Worm (Caenorhabditis elegans) whole organism, L1 larva: ENCODE results near the gene Y54G2A.72.

Experiments
- C04F5.9 ChIP-seq: sonication (generic microtip); optimal IDR thresholded peaks from 2 replicates; lab custom pipeline; 2016; ENCODE audit warnings: missing genetic modification characterization, missing compliant biosample characterization
- C16A3.4 ChIP-seq: fragments of 150-350 bp; optimal IDR thresholded peaks from 2 replicates; lab custom pipeline; 2014; ENCODE audit warnings: missing biosample characterization, missing genetic modification characterization
- C34B4.2 ChIP-seq: sonication (generic microtip); optimal IDR thresholded peaks from 2 replicates; lab custom pipeline; 2017; ENCODE audit warnings: mild to moderate bottlenecking, missing genetic modification characterization, missing compliant biosample characterization
- Y116A8C.19 ChIP-seq: sonication (generic microtip); optimal IDR thresholded peaks from 2 replicates; lab custom pipeline; 2016; ENCODE audit warnings: missing compliant biosample characterization, missing genetic modification characterization, borderline replicate concordance
- aha-1 ChIP-seq: fragments of 150-350 bp; optimal IDR thresholded peaks from 2 replicates; lab custom pipeline; 2014; ENCODE audit warnings: missing biosample characterization, missing genetic modification characterization
- aly-2 ChIP-seq: fragments of 150-350 bp; optimal IDR thresholded peaks from 2 replicates; lab custom pipeline; 2014; ENCODE audit warnings: missing biosample characterization, missing genetic modification characterization
- ama-1 ChIP-seq: fragments of 150-350 bp; optimal IDR thresholded peaks from 2 replicates; lab custom pipeline; 2014
- blmp-1 ChIP-seq: fragments of 150-350 bp; optimal IDR thresholded peaks from 2 replicates; lab custom pipeline; 2014; ENCODE audit warnings: missing biosample characterization, missing genetic modification characterization
- ceh-63 ChIP-seq: fragments of 200-800 bp; sonication (Bioruptor generic); optimal IDR thresholded peaks from 2 replicates; lab custom pipeline; 2018; ENCODE audit warnings: mild to moderate bottlenecking, missing genetic modification characterization, missing compliant biosample characterization
- ceh-8 ChIP-seq: fragments of 200-800 bp; sonication (Bioruptor generic); optimal IDR thresholded peaks from 2 replicates; lab custom pipeline; 2018; ENCODE audit warnings: mild to moderate bottlenecking, missing genetic modification characterization, moderate library complexity, missing compliant biosample characterization
- ceh-88 ChIP-seq: fragments of 200-800 bp; sonication (Bioruptor generic); IDR thresholded peaks from 2 replicates; pipeline ENCODE4 v1.3.6; 2022; ENCODE audit warnings: missing genetic modification characterization, missing compliant biosample characterization
- dpl-1 ChIP-seq, 3 experiments: fragments of 150-350 bp in 2 of 3; sonication (generic microtip) in 1 of 3; optimal IDR thresholded peaks; 2 replicates each; lab custom pipeline; 2014 to 2017; ENCODE audit warnings: missing biosample characterization in 3 of 3, missing genetic modification characterization in 3 of 3, missing genetic modification reagents in 3 of 3
- efl-1 ChIP-seq, 4 experiments: fragments of 150-350 bp; optimal IDR thresholded peaks in 3 of 4; peaks in 1 of 4; 1 replicate in 1 of 4; 2 replicates in 3 of 4; lab custom pipeline; 2014; ENCODE audit warnings: missing biosample characterization in 2 of 4, missing genetic modification characterization in 2 of 4, missing genetic modification reagents in 2 of 4
- efl-3 ChIP-seq: fragments of 200-800 bp; sonication (Bioruptor generic); optimal IDR thresholded peaks from 2 replicates; lab custom pipeline; 2018; ENCODE audit warnings: mild to moderate bottlenecking, missing genetic modification characterization, missing compliant biosample characterization
- egl-13 ChIP-seq: sonication (generic microtip); optimal IDR thresholded peaks from 2 replicates; lab custom pipeline; 2016; ENCODE audit warnings: missing genotype, missing genetic modification reagents, missing genetic modification characterization, missing compliant biosample characterization
- elt-2 ChIP-seq: sonication (generic microtip); optimal IDR thresholded peaks from 2 replicates; lab custom pipeline; 2016; ENCODE audit warnings: missing genetic modification characterization, mild to moderate bottlenecking, inconsistent platforms, missing compliant biosample characterization, missing genetic modification reagents
- ets-5 ChIP-seq: fragments of 200-800 bp; sonication (Bioruptor generic); IDR thresholded peaks from 2 replicates; pipeline ENCODE4 v1.3.6; 2022; ENCODE audit warnings: missing genetic modification characterization, missing compliant biosample characterization
- fkh-10 ChIP-seq: sonication (generic microtip); optimal IDR thresholded peaks from 2 replicates; lab custom pipeline; 2017; ENCODE audit warnings: missing biosample characterization, missing genetic modification reagents, missing genetic modification characterization
- grh-1 ChIP-seq: fragments of 200-800 bp; sonication (Bioruptor generic); IDR thresholded peaks from 2 replicates; pipeline ENCODE4 v1.3.6; 2022; ENCODE audit warnings: missing genetic modification reagents, missing genetic modification characterization, missing compliant biosample characterization
- hpl-2 ChIP-seq: fragments of 150-350 bp; optimal IDR thresholded peaks from 2 replicates; lab custom pipeline; 2014; ENCODE audit warnings: missing biosample characterization, missing genetic modification reagents, missing genetic modification characterization
- irx-1 ChIP-seq: sonication (generic microtip); optimal IDR thresholded peaks from 2 replicates; lab custom pipeline; 2016; ENCODE audit warnings: missing genetic modification characterization, missing compliant biosample characterization
- lin-13 ChIP-seq: fragments of 150-350 bp; optimal IDR thresholded peaks from 2 replicates; lab custom pipeline; 2014; ENCODE audit warnings: missing biosample characterization, missing genetic modification reagents, missing genetic modification characterization
- lin-14 ChIP-seq: fragments of 200-800 bp; sonication (Bioruptor generic); optimal IDR thresholded peaks from 2 replicates; lab custom pipeline; 2018; ENCODE audit warnings: mild to moderate bottlenecking, missing genetic modification characterization, moderate library complexity, missing compliant biosample characterization
- lin-35 ChIP-seq, 2 experiments: fragments of 150-350 bp; optimal IDR thresholded peaks; 2 replicates each; lab custom pipeline; 2014; ENCODE audit warnings: missing biosample characterization in 2 of 2, missing genetic modification characterization in 2 of 2, missing genetic modification reagents in 2 of 2
- lsy-2 ChIP-seq, 2 experiments: fragments of 150-350 bp; optimal IDR thresholded peaks; 2 replicates each; lab custom pipeline; 2014; ENCODE audit warnings: missing biosample characterization in 2 of 2, missing genetic modification characterization in 2 of 2
- mab-9 ChIP-seq: fragments of 200-800 bp; sonication (Bioruptor generic); IDR thresholded peaks from 2 replicates; pipeline ENCODE4 v1.3.6; 2022; ENCODE audit warnings: missing genetic modification reagents, missing genetic modification characterization, missing compliant biosample characterization
- mep-1 ChIP-seq: fragments of 150-350 bp; optimal IDR thresholded peaks from 2 replicates; lab custom pipeline; 2014; ENCODE audit warnings: missing biosample characterization, missing genetic modification characterization
- nhr-19 ChIP-seq: fragments of 200-800 bp; sonication (Bioruptor generic); conservative IDR thresholded peaks from 2 replicates; pipeline ENCODE4 v1.3.6; 2022; ENCODE audit warnings: missing genetic modification characterization, missing compliant biosample characterization
- nhr-20 ChIP-seq: sonication (generic microtip); optimal IDR thresholded peaks from 2 replicates; lab custom pipeline; 2016; ENCODE audit warnings: mild to moderate bottlenecking, missing genetic modification characterization, missing compliant biosample characterization
- nhr-47 ChIP-seq: sonication (generic microtip); optimal IDR thresholded peaks from 2 replicates; lab custom pipeline; 2016; ENCODE audit warnings: mild to moderate bottlenecking, missing genetic modification characterization, moderate library complexity, missing compliant biosample characterization
- nhr-71 ChIP-seq: sonication (generic microtip); optimal IDR thresholded peaks from 2 replicates; lab custom pipeline; 2016; ENCODE audit warnings: mild to moderate bottlenecking, missing genetic modification characterization, moderate library complexity, missing compliant biosample characterization
- nhr-76 ChIP-seq: sonication (generic microtip); optimal IDR thresholded peaks from 2 replicates; lab custom pipeline; 2017; ENCODE audit warnings: missing biosample characterization, missing genetic modification characterization
- nhr-77 ChIP-seq: fragments of 150-350 bp; optimal IDR thresholded peaks from 2 replicates; lab custom pipeline; 2014; ENCODE audit warnings: missing biosample characterization, missing genetic modification characterization
- nhr-85 ChIP-seq: sonication (generic microtip); peaks from one replicate; lab custom pipeline; 2016; ENCODE audit warnings: missing genetic modification characterization, inconsistent platforms, missing compliant biosample characterization
- nhr-90 ChIP-seq: sonication (generic microtip); optimal IDR thresholded peaks from 2 replicates; lab custom pipeline; 2016; ENCODE audit warnings: mild to moderate bottlenecking, missing genetic modification characterization, missing compliant biosample characterization; ENCODE audit not compliant: poor library complexity
- pax-3 ChIP-seq: fragments of 200-800 bp; sonication (Bioruptor generic); optimal IDR thresholded peaks from 2 replicates; lab custom pipeline; 2018; ENCODE audit warnings: mild to moderate bottlenecking, missing genetic modification characterization, moderate library complexity, missing compliant biosample characterization
- skn-1 ChIP-seq: fragments of 150-350 bp; optimal IDR thresholded peaks from 2 replicates; lab custom pipeline; 2014; ENCODE audit warnings: missing biosample characterization, missing genetic modification characterization
- snu-23 ChIP-seq: sonication (generic microtip); optimal IDR thresholded peaks from 2 replicates; lab custom pipeline; 2016; ENCODE audit warnings: missing genetic modification characterization, missing compliant biosample characterization
- swsn-7 ChIP-seq: sonication (generic microtip); optimal IDR thresholded peaks from 2 replicates; lab custom pipeline; 2016; ENCODE audit warnings: missing genetic modification characterization, missing compliant biosample characterization
- unc-98 ChIP-seq: fragments of 200-800 bp; sonication (Bioruptor generic); IDR thresholded peaks from 2 replicates; pipeline ENCODE4 v1.3.6; 2022; ENCODE audit warnings: missing genetic modification characterization, missing compliant biosample characterization
- vab-15 ChIP-seq: sonication (generic microtip); optimal IDR thresholded peaks from 2 replicates; lab custom pipeline; 2017; ENCODE audit warnings: missing genotype, mild to moderate bottlenecking, missing genetic modification characterization, missing compliant biosample characterization
- xbp-1 ChIP-seq: sonication (generic microtip); optimal IDR thresholded peaks from 2 replicates; lab custom pipeline; 2016; ENCODE audit warnings: missing genetic modification characterization, missing compliant biosample characterization
- zag-1 ChIP-seq: fragments of 150-350 bp; optimal IDR thresholded peaks from 2 replicates; lab custom pipeline; 2014; ENCODE audit warnings: missing biosample characterization, missing genetic modification characterization
- ztf-4 ChIP-seq: fragments of 150-350 bp; optimal IDR thresholded peaks from 2 replicates; lab custom pipeline; 2014; ENCODE audit warnings: missing biosample characterization, missing genetic modification characterization

Y54G2A.72 gene

DNA sequence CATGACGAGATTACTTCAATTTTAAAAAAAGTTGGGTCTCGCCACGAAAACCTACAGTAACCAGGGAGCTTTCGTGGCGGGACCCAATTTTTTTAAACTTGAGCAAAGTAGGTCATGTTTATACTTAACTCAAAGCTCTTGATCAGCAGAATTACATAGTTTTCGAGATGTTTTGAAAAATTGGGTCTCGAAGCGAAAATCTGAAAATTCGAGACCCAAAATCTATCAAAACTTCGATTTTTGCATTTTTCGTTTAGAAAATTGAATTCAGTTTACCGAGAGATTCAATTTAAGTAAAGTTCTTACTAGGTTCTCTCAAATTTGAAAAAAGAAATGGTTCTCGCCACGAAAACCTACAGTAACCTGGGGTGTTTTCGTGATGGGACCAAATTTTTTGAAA, 7.9 kb upstream of the Y54G2A.72 start:
- TF ChIP-seq nhr-19 (GFP tag; lab: Robert Waterston, UW) (no peak), efl-1 (optimal IDR thresholded peaks at IDR 0.05; lab: Kevin White, UChicago) (no peak), efl-1 (GFP tag; optimal IDR thresholded peaks at IDR 0.05 in 1 of 2; lab: Kevin White, UChicago) (peak in 1 of 2 experiments; percentile 27), nhr-76 (tag; lab: Kevin White, UChicago) (no peak), egl-13 (no peak)

DNA sequence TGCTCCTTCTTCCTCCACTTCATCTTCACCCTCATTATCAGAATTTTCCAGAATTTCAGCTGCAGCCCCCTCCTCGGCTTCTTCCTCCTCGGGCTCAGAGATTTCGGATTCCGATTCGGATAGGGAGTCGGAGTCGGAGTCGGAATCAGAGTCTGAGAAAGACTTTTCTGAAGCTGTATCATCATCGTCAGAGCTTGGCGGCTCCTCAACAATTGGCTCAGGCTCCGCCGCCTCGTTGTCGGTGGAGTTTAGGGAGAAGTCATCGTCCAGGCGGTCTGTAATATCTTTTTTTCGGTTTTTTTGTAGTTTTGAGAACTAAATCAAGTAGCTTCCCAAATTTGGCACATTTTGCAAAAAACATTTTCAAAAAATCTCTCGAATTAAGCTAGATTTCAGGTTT, 7.1 kb upstream of the Y54G2A.72 start:
- TF ChIP-seq nhr-20 (tag; lab: Kevin White, UChicago), result no peak
- TF ChIP-seq efl-1 (optimal IDR thresholded peaks at IDR 0.05; lab: Kevin White, UChicago), result no peak
- TF ChIP-seq efl-1 (GFP tag; optimal IDR thresholded peaks at IDR 0.05 in 1 of 2; lab: Kevin White, UChicago), result peak in 1 of 2 experiments; percentile 34
- no peak for TF ChIP-seq dpl-1 (GFP tag; optimal IDR thresholded peaks at IDR 0.05; lab: Kevin White, UChicago)
- no peak for TF ChIP-seq aha-1 (tag; lab: Kevin White, UChicago)
- TF ChIP-seq ztf-4, result no peak
- TF ChIP-seq ets-5, result no peak
- no peak for TF ChIP-seq nhr-77 (tag; lab: Kevin White, UChicago)
- no peak for TF ChIP-seq skn-1 (tag; lab: Kevin White, UChicago)
- no peak for TF ChIP-seq Y116A8C.19
- peak; percentile 10 for TF ChIP-seq ama-1 (lab: Kevin White, UChicago)
- no peak for TF ChIP-seq vab-15 (tag; lab: Kevin White, UChicago)
- no peak for TF ChIP-seq lsy-2 (tag; optimal IDR thresholded peaks at IDR 0.05; lab: Kevin White, UChicago)
- TF ChIP-seq lin-13, result no peak

DNA sequence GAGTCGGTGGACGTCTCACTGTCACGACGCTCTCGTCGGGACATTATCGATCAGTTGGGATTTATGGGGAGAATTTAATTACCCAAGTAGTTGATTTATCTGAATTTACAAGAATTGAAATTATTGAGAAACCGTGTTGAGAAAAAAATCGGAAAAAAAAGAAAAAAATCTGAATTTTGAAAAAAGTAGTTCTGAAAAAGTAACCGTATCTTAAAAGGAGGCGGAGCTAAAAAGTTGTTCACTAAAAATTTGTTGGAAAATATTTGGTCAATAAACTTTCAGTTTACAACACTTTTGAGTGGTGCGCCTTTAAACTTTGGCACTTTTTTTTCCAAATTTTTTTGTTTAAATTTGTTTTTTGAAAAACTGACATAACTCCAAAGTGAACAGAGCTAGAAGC, 6.2 kb upstream of the Y54G2A.72 start, which contains the start of gene Y54G2A.11:
Gene Y54G2A.11, minus strand, starts transcription at position 101 of the 400 bp plus-strand sequence.
- TF ChIP-seq C04F5.9 (no peak), pax-3 (tag; lab: Kevin White, UChicago) (no peak), efl-1 (optimal IDR thresholded peaks at IDR 0.05; lab: Kevin White, UChicago) (no peak), efl-1 (GFP tag; optimal IDR thresholded peaks at IDR 0.05 in 1 of 2; lab: Kevin White, UChicago) (peak in 1 of 2 experiments; percentile 74)

ce11 chrIV:2772209-2772851, 5.6 kb upstream of the Y54G2A.72 start:
- TF ChIP-seq C16A3.4 (tag; lab: Kevin White, UChicago), result no peak
- no peak for TF ChIP-seq snu-23 (GFP tag; lab: Kevin White, UChicago)
- TF ChIP-seq nhr-19 (GFP tag; lab: Robert Waterston, UW), result 0 out of 2 replicates have a peak, but pooled peaks have one; percentile 23
- no peak for TF ChIP-seq aly-2
- no peak for TF ChIP-seq efl-1 (optimal IDR thresholded peaks at IDR 0.05; lab: Kevin White, UChicago)
- peak in 1 of 2 experiments; percentile 15 for TF ChIP-seq efl-1 (GFP tag; optimal IDR thresholded peaks at IDR 0.05 in 1 of 2; lab: Kevin White, UChicago)
- peak in 2 of 3 experiments; percentile 20 to 45 for TF ChIP-seq dpl-1 (GFP tag; optimal IDR thresholded peaks at IDR 0.05; lab: Kevin White, UChicago)
- TF ChIP-seq irx-1, result no peak
- TF ChIP-seq grh-1 (GFP tag; lab: Robert Waterston, UW), result peak; percentile 79
- TF ChIP-seq skn-1 (tag; lab: Kevin White, UChicago), result no peak
- no peak for TF ChIP-seq xbp-1 (tag; lab: Kevin White, UChicago)
- peak; percentile 28 for TF ChIP-seq mep-1 (tag; lab: Kevin White, UChicago)
- TF ChIP-seq mab-9 (GFP tag; lab: Robert Waterston, UW), result no peak
- peak; percentile 44 for TF ChIP-seq pax-3 (tag; lab: Kevin White, UChicago)
- no peak for TF ChIP-seq ceh-8 (GFP tag; lab: Kevin White, UChicago)
- TF ChIP-seq lin-35 (GFP tag; optimal IDR thresholded peaks at IDR 0.05; lab: Kevin White, UChicago), result peak in 1 of 2 experiments; percentile 31
- TF ChIP-seq efl-3 (GFP tag; lab: Kevin White, UChicago), result no peak
- TF ChIP-seq elt-2, result no peak
- TF ChIP-seq nhr-71 (tag; lab: Kevin White, UChicago), result no peak
- no peak for TF ChIP-seq ztf-4
- peak; percentile 94 for TF ChIP-seq nhr-85 (tag; lab: Kevin White, UChicago)
- TF ChIP-seq nhr-47 (tag; lab: Kevin White, UChicago), result no peak
- TF ChIP-seq lin-14 (GFP tag; lab: Kevin White, UChicago), result peak; percentile 74
- peak; percentile 62 for TF ChIP-seq blmp-1 (tag; lab: Kevin White, UChicago)
- TF ChIP-seq unc-98 (GFP tag; lab: Robert Waterston, UW), result no peak
- no peak for TF ChIP-seq hpl-2 (GFP tag; lab: Kevin White, UChicago)
- TF ChIP-seq nhr-90, result no peak
- peak; percentile 46 for TF ChIP-seq ama-1 (lab: Kevin White, UChicago)
- TF ChIP-seq C34B4.2 (tag; lab: Kevin White, UChicago), result no peak
- TF ChIP-seq swsn-7 (tag; lab: Kevin White, UChicago), result no peak
- TF ChIP-seq zag-1, result no peak
- TF ChIP-seq nhr-76 (tag; lab: Kevin White, UChicago), result no peak
- TF ChIP-seq ceh-88 (GFP tag; lab: Robert Waterston, UW), result no peak
- TF ChIP-seq fkh-10 (GFP tag; lab: Kevin White, UChicago), result no peak
- no peak for TF ChIP-seq ceh-63 (GFP tag; lab: Kevin White, UChicago)
